Worm (Caenorhabditis elegans): ENCODE data around the gene Y39A1A.2.

DNA sequence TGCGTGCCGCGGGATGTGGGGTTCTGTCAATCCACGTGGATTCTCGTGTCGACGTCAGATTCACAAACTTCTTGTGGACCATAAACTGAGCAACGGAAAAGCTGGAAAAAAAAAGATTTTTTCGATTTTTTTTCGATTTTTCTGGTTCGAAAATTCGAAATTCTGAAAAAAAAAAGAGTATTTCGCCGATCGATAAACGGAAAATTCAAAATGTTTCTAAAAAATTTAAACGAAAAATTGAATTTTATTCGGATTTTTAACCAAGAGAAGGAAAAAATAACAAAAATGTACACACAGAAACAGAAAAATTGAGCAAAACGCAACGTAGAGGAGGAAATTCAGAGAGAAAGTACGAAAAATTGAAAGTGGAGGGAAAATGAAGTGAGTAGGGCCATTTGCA is 7.0 kb downstream of the Y39A1A.2 start, which contains the start of gene Y39A1A.3:
- TF ChIP-seq nhr-27 (tag; optimal IDR thresholded peaks at IDR 0.05) (no peak), unc-130 (GFP tag; optimal IDR thresholded peaks at IDR 0.05) (no peak), mcd-1 (GFP tag; IDR thresholded peaks at IDR 0.05) (no peak), F10E7.11 (tag; optimal IDR thresholded peaks at IDR 0.05) (no peak), ceh-58 (GFP tag; IDR thresholded peaks at IDR 0.05) (no peak)
